Worm (Caenorhabditis elegans) whole organism, L2 larva: ENCODE results near the gene gei-1.

ENCODE experiments used
- C34F6.9 ChIP-seq: fragments of 150-350 bp; optimal IDR thresholded peaks from 2 replicates; lab custom pipeline; 2014; ENCODE audit warnings: missing biosample characterization, missing genetic modification characterization
- F13H6.1 ChIP-seq: sonication (generic microtip); optimal IDR thresholded peaks from 2 replicates; lab custom pipeline; 2016; ENCODE audit warnings: missing genetic modification characterization, missing compliant biosample characterization
- R02D3.7 ChIP-seq: fragments of 150-350 bp; optimal IDR thresholded peaks from 2 replicates; lab custom pipeline; 2014; ENCODE audit warnings: missing biosample characterization, missing genetic modification characterization
- alr-1 ChIP-seq: fragments of 150-350 bp; optimal IDR thresholded peaks from 2 replicates; lab custom pipeline; 2014; ENCODE audit warnings: missing biosample characterization, missing genetic modification characterization
- ama-1 ChIP-seq: fragments of 150-350 bp; optimal IDR thresholded peaks from 2 replicates; lab custom pipeline; 2018; ENCODE audit warnings: inconsistent platforms
- crh-2 ChIP-seq: sonication (generic microtip); optimal IDR thresholded peaks from 2 replicates; lab custom pipeline; 2017; ENCODE audit warnings: missing biosample characterization, missing genetic modification characterization
- dmd-4 ChIP-seq: sonication (generic microtip); optimal IDR thresholded peaks from 2 replicates; lab custom pipeline; 2017; ENCODE audit warnings: missing biosample characterization, missing genetic modification characterization
- egl-27 ChIP-seq: sonication (generic microtip); optimal IDR thresholded peaks from 3 replicates; lab custom pipeline; 2017; ENCODE audit warnings: missing biosample characterization, missing genetic modification reagents, missing genetic modification characterization
- elt-1 ChIP-seq: fragments of 150-350 bp; optimal IDR thresholded peaks from 2 replicates; lab custom pipeline; 2014; ENCODE audit warnings: missing biosample characterization, missing genetic modification characterization
- elt-3 ChIP-seq: sonication (generic microtip); optimal IDR thresholded peaks from 2 replicates; lab custom pipeline; 2017; ENCODE audit warnings: missing biosample characterization, missing genetic modification characterization
- fos-1 ChIP-seq: fragments of 150-350 bp; optimal IDR thresholded peaks from 2 replicates; lab custom pipeline; 2014; ENCODE audit warnings: missing biosample characterization, missing genetic modification characterization
- gmeb-1 ChIP-seq: fragments of 150-350 bp; optimal IDR thresholded peaks from 2 replicates; lab custom pipeline; 2014; ENCODE audit warnings: missing biosample characterization, missing genetic modification characterization
- lin-11 ChIP-seq: fragments of 150-350 bp; sonication (generic microtip); optimal IDR thresholded peaks from 2 replicates; lab custom pipeline; 2014; ENCODE audit warnings: missing biosample characterization, missing genetic modification characterization, inconsistent platforms, mixed read lengths
- lin-13 ChIP-seq: fragments of 150-350 bp; optimal IDR thresholded peaks from 2 replicates; lab custom pipeline; 2014; ENCODE audit warnings: missing biosample characterization, missing genetic modification reagents, missing genetic modification characterization
- lin-39 ChIP-seq: fragments of 150-350 bp; optimal IDR thresholded peaks from 2 replicates; lab custom pipeline; 2014; ENCODE audit warnings: missing biosample characterization, missing genetic modification reagents, missing genetic modification characterization
- lsy-2 ChIP-seq, 2 experiments: fragments of 150-350 bp in 1 of 2; sonication (generic microtip) in 1 of 2; optimal IDR thresholded peaks; 2 replicates each; lab custom pipeline; 2014 to 2017; ENCODE audit warnings: missing biosample characterization in 2 of 2, missing genetic modification characterization in 2 of 2
- mab-5 ChIP-seq: fragments of 150-350 bp; optimal IDR thresholded peaks from 2 replicates; lab custom pipeline; 2014; ENCODE audit warnings: missing biosample characterization, missing genetic modification characterization
- mdl-1 ChIP-seq, 2 experiments: fragments of 150-350 bp in 1 of 2; sonication (generic microtip) in 1 of 2; optimal IDR thresholded peaks; 2 replicates each; lab custom pipeline; 2017; ENCODE audit warnings: missing biosample characterization in 2 of 2, missing genetic modification characterization in 2 of 2
- nhr-10 ChIP-seq: sonication (generic microtip); optimal IDR thresholded peaks from 2 replicates; lab custom pipeline; 2017; ENCODE audit warnings: missing biosample characterization, missing genetic modification characterization
- nhr-11 ChIP-seq: fragments of 150-350 bp; optimal IDR thresholded peaks from 2 replicates; lab custom pipeline; 2014; ENCODE audit warnings: missing biosample characterization, missing genetic modification characterization
- nhr-129 ChIP-seq: fragments of 150-350 bp; optimal IDR thresholded peaks from 2 replicates; lab custom pipeline; 2014; ENCODE audit warnings: missing biosample characterization, missing genetic modification characterization
- nhr-21 ChIP-seq: fragments of 150-350 bp; optimal IDR thresholded peaks from 2 replicates; lab custom pipeline; 2014; ENCODE audit warnings: missing biosample characterization, missing genetic modification characterization
- nhr-23 ChIP-seq: fragments of 150-350 bp; optimal IDR thresholded peaks from 2 replicates; lab custom pipeline; 2014; ENCODE audit warnings: missing biosample characterization, missing genetic modification reagents, missing genetic modification characterization
- nhr-25 ChIP-seq: fragments of 150-350 bp; sonication (generic microtip); optimal IDR thresholded peaks from 3 replicates; lab custom pipeline; 2014; ENCODE audit warnings: missing biosample characterization, missing genetic modification characterization
- nhr-6 ChIP-seq: fragments of 150-350 bp; optimal IDR thresholded peaks from 2 replicates; lab custom pipeline; 2014; ENCODE audit warnings: missing biosample characterization, missing genetic modification characterization
- peb-1 ChIP-seq: fragments of 150-350 bp; optimal IDR thresholded peaks from 2 replicates; lab custom pipeline; 2014; ENCODE audit warnings: missing biosample characterization, missing genetic modification characterization
- sem-4 ChIP-seq: fragments of 150-350 bp; optimal IDR thresholded peaks from 2 replicates; lab custom pipeline; 2014; ENCODE audit warnings: missing biosample characterization, missing genetic modification reagents, missing genetic modification characterization
- sma-3 ChIP-seq: sonication (generic microtip); optimal IDR thresholded peaks from 2 replicates; lab custom pipeline; 2016; ENCODE audit warnings: missing genetic modification reagents, missing genetic modification characterization, missing compliant biosample characterization
- sma-9 ChIP-seq, 2 experiments: fragments of 150-350 bp in 1 of 2; sonication (generic microtip) in 1 of 2; optimal IDR thresholded peaks; 2 replicates each; lab custom pipeline; 2014 to 2016; ENCODE audit warnings: missing genetic modification characterization in 2 of 2, mild to moderate bottlenecking in 1 of 2, missing biosample characterization in 1 of 2, missing compliant biosample characterization in 1 of 2, missing genetic modification reagents in 1 of 2, moderate library complexity in 1 of 2
- unc-39 ChIP-seq: fragments of 150-350 bp; optimal IDR thresholded peaks from 2 replicates; lab custom pipeline; 2014; ENCODE audit warnings: missing biosample characterization, missing genetic modification characterization
- unc-55 ChIP-seq: fragments of 150-350 bp; sonication (generic microtip); optimal IDR thresholded peaks from 3 replicates; lab custom pipeline; 2014; ENCODE audit warnings: missing biosample characterization, missing genetic modification reagents, missing genetic modification characterization
- unc-62 ChIP-seq: fragments of 150-350 bp; optimal IDR thresholded peaks from 2 replicates; lab custom pipeline; 2014; ENCODE audit warnings: missing biosample characterization, missing genetic modification reagents, missing genetic modification characterization
- ztf-1 ChIP-seq: fragments of 200-800 bp; sonication (Bioruptor generic); conservative IDR thresholded peaks from 2 replicates; pipeline ENCODE4 v1.3.6; 2022; ENCODE audit warnings: missing genetic modification characterization, missing compliant biosample characterization
- ztf-11 ChIP-seq: sonication (generic microtip); optimal IDR thresholded peaks from 2 replicates; lab custom pipeline; 2017; ENCODE audit warnings: missing biosample characterization, missing genetic modification characterization
- ztf-4 ChIP-seq: fragments of 150-350 bp; optimal IDR thresholded peaks from 2 replicates; lab custom pipeline; 2014; ENCODE audit warnings: missing biosample characterization, missing genetic modification characterization

gei-1 gene

DNA sequence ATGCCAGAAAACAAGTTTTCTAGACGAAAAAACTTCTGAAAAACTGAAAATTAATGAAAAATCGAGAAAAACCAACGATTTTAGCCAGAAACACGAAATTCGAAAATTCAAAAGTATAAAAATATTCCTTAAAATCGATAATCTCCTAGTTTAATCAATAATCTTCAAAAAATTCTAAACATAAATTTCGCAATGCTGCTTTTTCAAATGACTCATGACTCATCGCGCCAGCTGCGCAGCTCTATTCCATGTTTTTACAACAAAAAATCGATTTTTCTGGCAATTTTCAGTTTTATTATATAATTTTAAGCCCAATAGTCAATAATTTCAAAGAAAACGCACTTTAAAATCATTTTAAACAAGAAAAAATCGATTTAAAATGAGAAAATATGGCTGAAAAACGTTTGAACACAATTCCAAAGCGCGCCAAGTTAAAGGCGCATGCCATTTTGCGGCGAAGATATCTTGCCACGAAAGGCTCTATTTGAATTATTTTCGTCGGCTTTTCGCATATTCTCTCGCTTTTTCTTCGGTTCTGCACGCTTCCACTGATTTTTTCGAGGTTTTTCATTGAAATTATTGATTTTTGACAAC is 51.3 kb downstream of the gei-1 start, which contains the start of gene cri-3:
Gene cri-3 (plus strand): TSS at position 482 of the 594 bp plus-strand sequence.
- TF ChIP-seq crh-2 (peak; percentile 26), unc-55 (peak; percentile 55), nhr-23 (tag; lab: Kevin White, UChicago) (no peak), nhr-129 (tag; lab: Kevin White, UChicago) (peak; percentile 32), C34F6.9 (peak; percentile 56), lin-11 (tag; lab: Kevin White, UChicago) (no peak), gmeb-1 (tag; lab: Kevin White, UChicago) (peak; percentile 40), lsy-2 (tag; optimal IDR thresholded peaks at IDR 0.05; lab: Kevin White, UChicago) (peak in 1 of 2 experiments; percentile 41)

DNA sequence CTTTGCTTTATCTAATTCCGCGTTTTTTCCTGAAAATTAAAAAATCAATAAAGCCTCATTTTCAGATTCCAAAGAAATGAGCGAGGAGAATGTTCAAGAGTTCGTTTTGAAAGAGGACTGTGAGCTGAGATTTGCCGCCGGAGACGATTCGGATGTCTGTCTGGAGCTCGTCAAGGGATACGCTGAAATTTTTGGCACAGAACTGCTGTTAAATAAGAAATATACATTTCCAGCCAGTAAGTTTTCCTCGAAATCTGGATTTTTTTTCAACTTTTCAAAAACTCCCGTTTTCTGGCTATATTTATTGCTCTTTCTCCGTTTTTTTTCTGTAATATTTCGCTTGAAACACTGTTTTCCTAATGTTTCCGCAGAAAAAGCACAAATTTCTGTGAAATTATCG is 53.0 kb downstream of the gei-1 start, which contains the start of gene clpf-1:
Gene clpf-1 (plus strand): TSS at position 66 of the 400 bp plus-strand sequence.
- TF ChIP-seq lin-13 (GFP tag; lab: Kevin White, UChicago) (peak; percentile 21), sem-4 (tag; lab: Kevin White, UChicago) (no peak), C34F6.9 (no peak), ztf-4 (tag; lab: Kevin White, UChicago) (peak; percentile 7), nhr-129 (tag; lab: Kevin White, UChicago) (no peak), nhr-10 (tag; lab: Kevin White, UChicago) (no peak)

DNA sequence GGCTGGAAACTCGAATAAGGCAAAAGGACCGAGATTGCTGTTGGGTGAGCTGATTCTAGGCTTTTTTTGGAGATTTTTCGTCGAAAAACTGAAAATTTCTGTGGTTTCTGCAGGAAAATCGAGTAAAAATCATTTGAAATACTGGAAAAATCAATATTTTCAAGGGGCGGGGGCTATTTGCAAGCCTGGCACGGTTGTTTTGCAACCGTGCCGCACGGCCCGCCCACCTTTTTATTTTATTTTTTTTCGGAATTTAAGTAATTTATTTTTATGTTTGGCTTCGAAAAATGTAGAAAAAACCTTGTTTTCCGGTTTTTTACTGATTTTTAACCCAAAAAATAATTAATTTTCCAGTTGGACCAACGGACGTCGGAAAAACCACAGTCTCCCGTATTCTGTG is 53.8 kb downstream of the gei-1 start:
- TF ChIP-seq unc-55 (peak; percentile 31), fos-1 (tag; lab: Kevin White, UChicago) (no peak)

DNA sequence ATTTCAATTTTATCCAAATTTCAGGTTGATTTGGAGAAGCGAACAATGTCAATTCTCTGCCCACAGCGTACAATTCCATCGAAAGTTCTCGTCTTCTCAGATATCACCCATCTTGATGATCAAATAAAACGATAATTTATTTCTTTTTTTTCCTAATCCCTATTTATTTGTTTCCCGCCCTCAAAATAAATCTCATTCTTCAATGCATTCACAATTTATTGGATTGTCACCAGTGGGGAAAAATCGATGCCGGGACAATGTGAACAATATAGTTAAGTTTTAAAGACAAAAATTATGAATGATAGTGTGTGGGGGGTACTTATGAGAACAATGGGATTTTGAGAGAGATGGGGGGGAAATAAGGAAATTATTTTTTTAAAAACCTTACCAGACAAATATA is 55.8 kb downstream of the gei-1 start:
- no peak for TF ChIP-seq unc-55
- TF ChIP-seq lin-11 (tag; lab: Kevin White, UChicago), result no peak
- TF ChIP-seq nhr-21, result no peak
- TF ChIP-seq nhr-129 (tag; lab: Kevin White, UChicago), result no peak
- no peak for TF ChIP-seq egl-27 (tag; lab: Kevin White, UChicago)
- no peak for TF ChIP-seq nhr-6
- no peak for TF ChIP-seq sem-4 (tag; lab: Kevin White, UChicago)
- TF ChIP-seq unc-62 (GFP tag; lab: Kevin White, UChicago), result no peak
- TF ChIP-seq lin-39 (tag; lab: Kevin White, UChicago), result no peak
- no peak for TF ChIP-seq ztf-4 (tag; lab: Kevin White, UChicago)
- no peak for TF ChIP-seq ztf-1 (GFP tag; lab: Robert Waterston, UW)
- no peak for TF ChIP-seq ztf-11 (tag; lab: Kevin White, UChicago)
- TF ChIP-seq lin-13 (GFP tag; lab: Kevin White, UChicago), result no peak
- TF ChIP-seq mab-5, result no peak
- TF ChIP-seq sma-9 (GFP tag; optimal IDR thresholded peaks at IDR 0.05; lab: Kevin White, UChicago), result no peak
- TF ChIP-seq sma-9 (tag; optimal IDR thresholded peaks at IDR 0.05; lab: Kevin White, UChicago), result no peak
- TF ChIP-seq crh-2, result no peak
- TF ChIP-seq dmd-4 (tag; lab: Kevin White, UChicago), result no peak
- no peak for TF ChIP-seq R02D3.7 (tag; lab: Kevin White, UChicago)

DNA sequence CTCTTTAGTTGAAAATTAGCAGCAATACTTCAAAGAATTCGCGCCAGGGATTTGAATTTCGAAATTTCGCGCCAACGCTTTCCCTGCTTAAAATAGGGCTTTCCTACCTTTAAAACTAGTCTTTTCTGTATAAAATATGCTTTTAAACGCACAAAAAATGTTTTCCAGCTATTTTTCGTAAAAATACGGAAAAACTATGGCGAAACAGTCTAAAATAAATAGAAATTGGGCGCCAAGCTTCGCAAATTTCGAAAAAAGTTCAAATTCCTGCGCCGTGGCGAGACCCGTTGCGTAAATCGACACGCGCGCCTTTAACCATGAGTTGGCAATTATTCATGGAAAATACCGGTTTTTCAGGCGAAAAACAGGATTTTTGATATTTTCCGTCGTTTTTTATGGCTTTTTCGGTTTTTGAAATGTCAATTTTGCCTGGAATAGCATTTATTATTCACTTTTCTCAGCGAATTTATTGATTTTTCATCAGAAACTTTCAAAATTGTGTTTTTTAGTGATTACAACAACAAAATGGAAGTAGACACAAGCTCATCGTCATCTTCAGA is 59.8 kb downstream of the gei-1 start, which contains the start of the genes npp-9 and F59A2.5:
Gene npp-9 (minus strand): TSS at position 126 of the 560 bp plus-strand sequence.
Gene F59A2.5 (plus strand): TSS at position 510 of the 560 bp plus-strand sequence.
- no peak for TF ChIP-seq unc-39
- TF ChIP-seq crh-2, result peak; percentile 91
- TF ChIP-seq elt-3 (tag; lab: Kevin White, UChicago), result no peak
- TF ChIP-seq lin-13 (GFP tag; lab: Kevin White, UChicago), result peak; percentile 10
- TF ChIP-seq lin-11 (tag; lab: Kevin White, UChicago), result peak; percentile 23
- no peak for TF ChIP-seq lin-39 (tag; lab: Kevin White, UChicago)
- peak; percentile 62 for TF ChIP-seq fos-1 (tag; lab: Kevin White, UChicago)
- TF ChIP-seq unc-55, result peak; percentile 71
- TF ChIP-seq R02D3.7 (tag; lab: Kevin White, UChicago), result peak; percentile 80
- TF ChIP-seq sma-3 (GFP tag; lab: Kevin White, UChicago), result no peak
- peak; percentile 52 for TF ChIP-seq gmeb-1 (tag; lab: Kevin White, UChicago)
- TF ChIP-seq nhr-25 (tag; lab: Kevin White, UChicago), result peak; percentile 32
- peak; percentile 51 for TF ChIP-seq nhr-129 (tag; lab: Kevin White, UChicago)
- TF ChIP-seq nhr-23 (tag; lab: Kevin White, UChicago), result no peak
- TF ChIP-seq C34F6.9, result peak; percentile 60
- no peak for TF ChIP-seq nhr-11 (tag; lab: Kevin White, UChicago)
- no peak for TF ChIP-seq sma-9 (GFP tag; optimal IDR thresholded peaks at IDR 0.05; lab: Kevin White, UChicago)
- no peak for TF ChIP-seq sma-9 (tag; optimal IDR thresholded peaks at IDR 0.05; lab: Kevin White, UChicago)
- TF ChIP-seq elt-1 (tag; lab: Kevin White, UChicago), result no peak
- TF ChIP-seq mdl-1 (tag; optimal IDR thresholded peaks at IDR 0.05; lab: Kevin White, UChicago), result no peak
- no peak for TF ChIP-seq ztf-1 (GFP tag; lab: Robert Waterston, UW)
- peak; percentile 11 for TF ChIP-seq ama-1 (lab: Kevin White, UChicago)
- no peak for TF ChIP-seq nhr-6
- TF ChIP-seq F13H6.1 (tag; lab: Kevin White, UChicago), result peak; percentile 26
- no peak for TF ChIP-seq mab-5
- TF ChIP-seq sem-4 (tag; lab: Kevin White, UChicago), result no peak
- TF ChIP-seq peb-1 (tag; lab: Kevin White, UChicago), result no peak
- TF ChIP-seq lsy-2 (tag; optimal IDR thresholded peaks at IDR 0.05; lab: Kevin White, UChicago), result peak in 1 of 2 experiments; percentile 73
- no peak for TF ChIP-seq ztf-4 (tag; lab: Kevin White, UChicago)
- TF ChIP-seq alr-1 (tag; lab: Kevin White, UChicago), result no peak
- TF ChIP-seq, all 48 proteins: peak for 13
